Worm (Caenorhabditis elegans) whole organism, early embryonic: ENCODE measurements around the gene Y75B12A.2.

ENCODE experiments used
- B0310.2 ChIP-seq: sonication (generic microtip); optimal IDR thresholded peaks from 2 replicates; lab custom pipeline; 2016; ENCODE audit warnings: mild to moderate bottlenecking, missing genetic modification characterization, missing compliant biosample characterization
- ama-1 ChIP-seq: fragments of 150-350 bp; optimal IDR thresholded peaks from 2 replicates; lab custom pipeline; 2014
- ceh-13 ChIP-seq: fragments of 200-800 bp; sonication (Bioruptor generic); optimal IDR thresholded peaks from 2 replicates; lab custom pipeline; 2018; ENCODE audit warnings: mild to moderate bottlenecking, missing genetic modification characterization, missing compliant biosample characterization
- flt-1 ChIP-seq: fragments of 200-800 bp; sonication (Bioruptor generic); IDR thresholded peaks from 2 replicates; pipeline ENCODE4 v1.3.6; 2022; ENCODE audit warnings: missing genetic modification characterization, missing compliant biosample characterization
- hmg-4 ChIP-seq: fragments of 200-800 bp; sonication (Bioruptor generic); optimal IDR thresholded peaks from 2 replicates; lab custom pipeline; 2018; ENCODE audit warnings: mild to moderate bottlenecking, missing genetic modification characterization, missing compliant biosample characterization
- tbx-11 ChIP-seq: fragments of 200-800 bp; sonication (Bioruptor generic); IDR thresholded peaks from 2 replicates; pipeline ENCODE4 v1.3.6; 2022; ENCODE audit warnings: missing genetic modification characterization, missing compliant biosample characterization

DNA sequence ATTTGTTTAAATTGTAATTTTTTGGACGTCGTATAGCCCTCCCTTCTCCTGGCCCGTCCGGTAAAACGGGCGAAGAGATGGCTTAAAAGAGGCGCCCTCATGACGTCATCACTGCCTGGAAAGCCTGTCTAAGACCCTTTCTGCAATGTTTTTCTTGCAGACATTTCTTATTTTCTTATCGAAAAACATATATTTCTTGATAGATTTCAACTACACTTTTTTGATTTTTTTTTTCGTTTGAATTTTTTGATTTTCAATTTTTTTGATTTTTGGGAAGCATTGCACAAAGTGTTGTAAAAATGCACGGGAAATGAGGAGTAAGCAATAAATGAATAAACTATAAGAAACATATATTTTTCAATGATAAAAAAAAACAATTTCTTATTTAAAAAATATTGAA is 4.6 kb downstream of the Y75B12A.2 start, which contains the start of gene T01G5.6:
- no peak for TF ChIP-seq tbx-11 (GFP tag; lab: Robert Waterston, UW)
- no peak for TF ChIP-seq hmg-4 (GFP tag; lab: Kevin White, UChicago)
- no peak for TF ChIP-seq ama-1 (lab: Kevin White, UChicago)
- TF ChIP-seq ceh-13 (GFP tag; lab: Kevin White, UChicago): no peak
- TF ChIP-seq flt-1 (GFP tag; lab: Robert Waterston, UW): no peak
- no peak for TF ChIP-seq B0310.2
